Worm (Caenorhabditis elegans) whole organism, L1 larva: ENCODE measurements around the gene nhr-216.

ENCODE experiments used
- F16B12.6 ChIP-seq: fragments of 150-350 bp; optimal IDR thresholded peaks from 2 replicates; lab custom pipeline; 2014; ENCODE audit warnings: missing biosample characterization, missing genetic modification characterization
- Y116A8C.19 ChIP-seq: sonication (generic microtip); optimal IDR thresholded peaks from 2 replicates; lab custom pipeline; 2016; ENCODE audit warnings: missing compliant biosample characterization, missing genetic modification characterization, borderline replicate concordance
- aha-1 ChIP-seq: fragments of 150-350 bp; optimal IDR thresholded peaks from 2 replicates; lab custom pipeline; 2014; ENCODE audit warnings: missing biosample characterization, missing genetic modification characterization
- ceh-88 ChIP-seq: fragments of 200-800 bp; sonication (Bioruptor generic); IDR thresholded peaks from 2 replicates; pipeline ENCODE4 v1.3.6; 2022; ENCODE audit warnings: missing genetic modification characterization, missing compliant biosample characterization
- dsc-1 ChIP-seq: sonication (generic microtip); optimal IDR thresholded peaks from 2 replicates; lab custom pipeline; 2016; ENCODE audit warnings: mild to moderate bottlenecking, missing genetic modification characterization, missing compliant biosample characterization
- efl-3 ChIP-seq: fragments of 200-800 bp; sonication (Bioruptor generic); optimal IDR thresholded peaks from 2 replicates; lab custom pipeline; 2018; ENCODE audit warnings: mild to moderate bottlenecking, missing genetic modification characterization, missing compliant biosample characterization
- elt-3 ChIP-seq, 6 experiments: fragments of 150-350 bp in 1 of 6; sonication (generic microtip); optimal IDR thresholded peaks; 2 replicates each; lab custom pipeline; 2017 to 2018; ENCODE audit warnings: missing biosample characterization in 6 of 6, missing genetic modification characterization in 6 of 6, inconsistent platforms in 1 of 6
- ets-5 ChIP-seq: fragments of 200-800 bp; sonication (Bioruptor generic); IDR thresholded peaks from 2 replicates; pipeline ENCODE4 v1.3.6; 2022; ENCODE audit warnings: missing genetic modification characterization, missing compliant biosample characterization
- fkh-8 ChIP-seq: sonication (generic microtip); optimal IDR thresholded peaks from 2 replicates; lab custom pipeline; 2016; ENCODE audit warnings: mild to moderate bottlenecking, missing genetic modification characterization, missing compliant biosample characterization
- grh-1 ChIP-seq: fragments of 200-800 bp; sonication (Bioruptor generic); IDR thresholded peaks from 2 replicates; pipeline ENCODE4 v1.3.6; 2022; ENCODE audit warnings: missing genetic modification reagents, missing genetic modification characterization, missing compliant biosample characterization
- hlh-17 ChIP-seq: fragments of 200-800 bp; sonication (Bioruptor generic); optimal IDR thresholded peaks from 2 replicates; lab custom pipeline; 2018; ENCODE audit warnings: missing genetic modification characterization, mild to moderate bottlenecking, missing compliant biosample characterization, moderate library complexity, borderline replicate concordance
- hpl-2 ChIP-seq: fragments of 150-350 bp; optimal IDR thresholded peaks from 2 replicates; lab custom pipeline; 2014; ENCODE audit warnings: missing biosample characterization, missing genetic modification reagents, missing genetic modification characterization
- lin-13 ChIP-seq: fragments of 150-350 bp; optimal IDR thresholded peaks from 2 replicates; lab custom pipeline; 2014; ENCODE audit warnings: missing biosample characterization, missing genetic modification reagents, missing genetic modification characterization
- lin-14 ChIP-seq: fragments of 200-800 bp; sonication (Bioruptor generic); optimal IDR thresholded peaks from 2 replicates; lab custom pipeline; 2018; ENCODE audit warnings: mild to moderate bottlenecking, missing genetic modification characterization, moderate library complexity, missing compliant biosample characterization
- lin-35 ChIP-seq, 2 experiments: fragments of 150-350 bp; optimal IDR thresholded peaks; 2 replicates each; lab custom pipeline; 2014; ENCODE audit warnings: missing biosample characterization in 2 of 2, missing genetic modification characterization in 2 of 2, missing genetic modification reagents in 2 of 2
- lsy-2 ChIP-seq, 2 experiments: fragments of 150-350 bp; optimal IDR thresholded peaks; 2 replicates each; lab custom pipeline; 2014; ENCODE audit warnings: missing biosample characterization in 2 of 2, missing genetic modification characterization in 2 of 2
- mef-2 ChIP-seq: fragments of 150-350 bp; optimal IDR thresholded peaks from 2 replicates; lab custom pipeline; 2014; ENCODE audit warnings: missing biosample characterization, missing genetic modification characterization
- mep-1 ChIP-seq: fragments of 150-350 bp; optimal IDR thresholded peaks from 2 replicates; lab custom pipeline; 2014; ENCODE audit warnings: missing biosample characterization, missing genetic modification characterization
- nhr-20 ChIP-seq: sonication (generic microtip); optimal IDR thresholded peaks from 2 replicates; lab custom pipeline; 2016; ENCODE audit warnings: mild to moderate bottlenecking, missing genetic modification characterization, missing compliant biosample characterization
- nhr-237 ChIP-seq: fragments of 150-350 bp; optimal IDR thresholded peaks from 2 replicates; lab custom pipeline; 2014; ENCODE audit warnings: missing biosample characterization, missing genetic modification characterization
- nhr-47 ChIP-seq: sonication (generic microtip); optimal IDR thresholded peaks from 2 replicates; lab custom pipeline; 2016; ENCODE audit warnings: mild to moderate bottlenecking, missing genetic modification characterization, moderate library complexity, missing compliant biosample characterization
- nhr-71 ChIP-seq: sonication (generic microtip); optimal IDR thresholded peaks from 2 replicates; lab custom pipeline; 2016; ENCODE audit warnings: mild to moderate bottlenecking, missing genetic modification characterization, moderate library complexity, missing compliant biosample characterization
- nhr-77 ChIP-seq: fragments of 150-350 bp; optimal IDR thresholded peaks from 2 replicates; lab custom pipeline; 2014; ENCODE audit warnings: missing biosample characterization, missing genetic modification characterization
- nhr-84 ChIP-seq: sonication (generic microtip); optimal IDR thresholded peaks from 2 replicates; lab custom pipeline; 2017; ENCODE audit warnings: missing biosample characterization, missing genetic modification characterization
- pax-3 ChIP-seq: fragments of 200-800 bp; sonication (Bioruptor generic); optimal IDR thresholded peaks from 2 replicates; lab custom pipeline; 2018; ENCODE audit warnings: mild to moderate bottlenecking, missing genetic modification characterization, moderate library complexity, missing compliant biosample characterization
- rnt-1 ChIP-seq: sonication (generic microtip); optimal IDR thresholded peaks from 2 replicates; lab custom pipeline; 2016; ENCODE audit warnings: mild to moderate bottlenecking, missing genetic modification characterization, moderate library complexity, missing compliant biosample characterization
- sox-4 ChIP-seq: sonication (generic microtip); optimal IDR thresholded peaks from 2 replicates; lab custom pipeline; 2016; ENCODE audit warnings: missing genetic modification characterization, missing compliant biosample characterization
- sup-37 ChIP-seq: fragments of 200-800 bp; sonication (Bioruptor generic); optimal IDR thresholded peaks from 2 replicates; lab custom pipeline; 2018; ENCODE audit warnings: mild to moderate bottlenecking, missing genetic modification characterization, missing compliant biosample characterization
- swsn-7 ChIP-seq: sonication (generic microtip); optimal IDR thresholded peaks from 2 replicates; lab custom pipeline; 2016; ENCODE audit warnings: missing genetic modification characterization, missing compliant biosample characterization
- tbx-2 ChIP-seq: sonication (generic microtip); optimal IDR thresholded peaks from 2 replicates; lab custom pipeline; 2016; ENCODE audit warnings: missing genetic modification characterization, missing compliant biosample characterization
- tlp-1 ChIP-seq: fragments of 150-350 bp; optimal IDR thresholded peaks from 2 replicates; lab custom pipeline; 2014; ENCODE audit warnings: missing biosample characterization, missing genetic modification characterization
- unc-130 ChIP-seq: fragments of 150-350 bp; optimal IDR thresholded peaks from 2 replicates; lab custom pipeline; 2017; ENCODE audit warnings: missing biosample characterization, missing genetic modification characterization, inconsistent platforms
- vab-15 ChIP-seq: sonication (generic microtip); optimal IDR thresholded peaks from 2 replicates; lab custom pipeline; 2017; ENCODE audit warnings: missing genotype, mild to moderate bottlenecking, missing genetic modification characterization, missing compliant biosample characterization
- xbp-1 ChIP-seq: sonication (generic microtip); optimal IDR thresholded peaks from 2 replicates; lab custom pipeline; 2016; ENCODE audit warnings: missing genetic modification characterization, missing compliant biosample characterization
- ztf-4 ChIP-seq: fragments of 150-350 bp; optimal IDR thresholded peaks from 2 replicates; lab custom pipeline; 2014; ENCODE audit warnings: missing biosample characterization, missing genetic modification characterization

The nhr-216 gene

ce11 chrV:5372118-5372517 lies 13.4 kb upstream of the nhr-216 start, which contains the start of gene C35A11.3:
Gene C35A11.3, plus strand, starts transcription at chrV:5372418.
- TF ChIP-seq mep-1 (tag; lab: Kevin White, UChicago): no peak
- TF ChIP-seq unc-130 (tag; lab: Kevin White, UChicago): no peak
- TF ChIP-seq hpl-2 (GFP tag; lab: Kevin White, UChicago): no peak
- TF ChIP-seq ets-5 (GFP tag; lab: Robert Waterston, UW): no peak
- TF ChIP-seq lin-13 (GFP tag; lab: Kevin White, UChicago): no peak
- no peak for TF ChIP-seq nhr-84 (tag; lab: Kevin White, UChicago)
- no peak for TF ChIP-seq mef-2 (tag; lab: Kevin White, UChicago)
- TF ChIP-seq tbx-2: no peak

- no peak for TF ChIP-seq nhr-237 (tag; lab: Kevin White, UChicago)
- TF ChIP-seq efl-3: no peak
- TF ChIP-seq xbp-1 (tag; lab: Kevin White, UChicago): no peak
- no peak for TF ChIP-seq nhr-77 (tag; lab: Kevin White, UChicago)
- TF ChIP-seq hlh-17 (GFP tag; lab: Kevin White, UChicago): no peak
- no peak for TF ChIP-seq rnt-1 (tag; lab: Kevin White, UChicago)
- TF ChIP-seq swsn-7 (tag; lab: Kevin White, UChicago): no peak
- no peak for TF ChIP-seq dsc-1 (tag; lab: Kevin White, UChicago)
- no peak for TF ChIP-seq nhr-20 (tag; lab: Kevin White, UChicago)
- no peak for TF ChIP-seq ceh-88 (GFP tag; lab: Robert Waterston, UW)
- no peak for TF ChIP-seq lin-14 (GFP tag; lab: Kevin White, UChicago)
- no peak for TF ChIP-seq lsy-2 (tag; optimal IDR thresholded peaks at IDR 0.05; lab: Kevin White, UChicago)
- no peak for TF ChIP-seq vab-15
- TF ChIP-seq ztf-4: no peak
- TF ChIP-seq nhr-71: no peak
- TF ChIP-seq Y116A8C.19 (tag; lab: Kevin White, UChicago): no peak
- TF ChIP-seq, all 84 proteins: peak for 0
Observed at ce11 chrV:5368792-5369191, 10.1 kb upstream of the nhr-216 start, which contains the start of gene T09D3.9. Gene T09D3.9, minus strand, starts transcription at chrV:5368892.

- no peak for TF ChIP-seq aha-1 (tag; lab: Kevin White, UChicago)
- TF ChIP-seq grh-1 (GFP tag; lab: Robert Waterston, UW): no peak
- no peak for TF ChIP-seq lin-35 (GFP tag; optimal IDR thresholded peaks at IDR 0.05; lab: Kevin White, UChicago)
- no peak for TF ChIP-seq nhr-47 (tag; lab: Kevin White, UChicago)
Observed at ce11 chrV:5364863-5365262, 6.2 kb upstream of the nhr-216 start, which contains the start of gene T09D3.8. Gene T09D3.8, plus strand, starts transcription at chrV:5365163.

ce11 chrV:5362220-5362619 lies 3.5 kb upstream of the nhr-216 start:
- TF ChIP-seq sup-37 (GFP tag; lab: Kevin White, UChicago) (no peak), sox-4 (tag; lab: Kevin White, UChicago) (peak; percentile 31), fkh-8 (peak; percentile 67), pax-3 (tag; lab: Kevin White, UChicago) (peak; percentile 58), dsc-1 (tag; lab: Kevin White, UChicago) (peak; percentile 89)
- TF ChIP-seq, all 84 proteins: peak for 4

ce11 chrV:5351483-5351882 lies 7.2 kb downstream of the nhr-216 start, which contains the start of gene srd-9:
Gene srd-9, plus strand, starts transcription at chrV:5351783.
- TF ChIP-seq tlp-1 (tag; lab: Kevin White, UChicago) (no peak), F16B12.6 (tag; lab: Kevin White, UChicago) (no peak), elt-3 (tag; optimal IDR thresholded peaks at IDR 0.05; lab: Kevin White, UChicago) (no peak)
